Worm (Caenorhabditis elegans) whole organism, L3 larva: Measurements from ENCODE around the gene prmt-9.

ENCODE experiments used
- R02D3.7 ChIP-seq: fragments of 150-350 bp; optimal IDR thresholded peaks from 2 replicates; lab custom pipeline; 2014; ENCODE audit warnings: missing biosample characterization, missing genetic modification characterization
- ZK546.5 ChIP-seq: sonication (generic microtip); optimal IDR thresholded peaks from 2 replicates; lab custom pipeline; 2017; ENCODE audit warnings: missing biosample characterization, missing genetic modification characterization
- ama-1 ChIP-seq: fragments of 150-350 bp; optimal IDR thresholded peaks from 2 replicates; lab custom pipeline; 2018
- ceh-28 ChIP-seq: fragments of 150-350 bp; optimal IDR thresholded peaks from 2 replicates; lab custom pipeline; 2014; ENCODE audit warnings: missing biosample characterization, missing genetic modification reagents, missing genetic modification characterization
- elt-1 ChIP-seq: fragments of 150-350 bp; optimal IDR thresholded peaks from 2 replicates; lab custom pipeline; 2014; ENCODE audit warnings: missing biosample characterization, missing genetic modification characterization
- fos-1 ChIP-seq: fragments of 150-350 bp; optimal IDR thresholded peaks from 2 replicates; lab custom pipeline; 2014; ENCODE audit warnings: missing biosample characterization, missing genetic modification characterization
- lin-39 ChIP-seq: fragments of 150-350 bp; optimal IDR thresholded peaks from 2 replicates; lab custom pipeline; 2018; ENCODE audit warnings: missing biosample characterization, missing genetic modification reagents, missing genetic modification characterization
- nhr-11 ChIP-seq: fragments of 150-350 bp; optimal IDR thresholded peaks from 2 replicates; lab custom pipeline; 2014; ENCODE audit warnings: missing biosample characterization, missing genetic modification characterization
- nhr-23 ChIP-seq: fragments of 150-350 bp; optimal IDR thresholded peaks from 2 replicates; lab custom pipeline; 2014; ENCODE audit warnings: missing biosample characterization, missing genetic modification reagents, missing genetic modification characterization
- nhr-25 ChIP-seq: sonication (generic microtip); optimal IDR thresholded peaks from 2 replicates; lab custom pipeline; 2017; ENCODE audit warnings: missing biosample characterization, missing genetic modification characterization
- nhr-67 ChIP-seq: fragments of 150-350 bp; optimal IDR thresholded peaks from 2 replicates; lab custom pipeline; 2014; ENCODE audit warnings: missing biosample characterization, missing genetic modification characterization
- tbx-2 ChIP-seq: sonication (generic microtip); optimal IDR thresholded peaks from 2 replicates; lab custom pipeline; 2016; ENCODE audit warnings: mild to moderate bottlenecking, missing genetic modification characterization, missing compliant biosample characterization
- unc-62 ChIP-seq: fragments of 150-350 bp; sonication (generic microtip); optimal IDR thresholded peaks from 4 replicates; lab custom pipeline; 2014; ENCODE audit warnings: missing biosample characterization, missing genetic modification reagents, missing genetic modification characterization
- ztf-11 ChIP-seq: fragments of 150-350 bp; optimal IDR thresholded peaks from 2 replicates; lab custom pipeline; 2014; ENCODE audit warnings: missing biosample characterization, missing genetic modification characterization

DNA sequence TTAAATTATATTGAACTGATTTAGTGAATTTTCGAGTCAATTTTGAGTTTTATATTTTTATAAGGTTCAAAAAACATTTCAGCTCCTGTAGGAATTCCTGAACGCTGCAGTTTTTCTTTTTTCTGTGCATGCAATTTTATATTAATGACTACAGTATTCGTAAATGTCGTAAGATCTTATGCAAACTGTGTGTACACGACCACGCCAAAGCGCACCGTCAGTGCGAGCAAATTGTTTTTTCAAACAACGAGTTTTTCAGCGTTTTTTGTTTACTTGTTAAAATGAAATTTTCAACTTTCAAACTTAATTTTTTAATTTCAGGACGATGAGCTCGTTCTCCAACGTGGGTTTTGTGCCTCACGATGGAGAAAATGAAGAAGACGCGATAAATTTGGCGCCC is 44.0 kb downstream of the prmt-9 start, which contains the start of gene vha-7:
- TF ChIP-seq ceh-28 (tag; lab: Kevin White, UChicago), result no peak
- no peak for TF ChIP-seq ZK546.5
- no peak for TF ChIP-seq ztf-11 (tag; lab: Kevin White, UChicago)
- no peak for TF ChIP-seq elt-1 (tag; lab: Kevin White, UChicago)
- TF ChIP-seq nhr-25 (tag; lab: Kevin White, UChicago), result no peak
- no peak for TF ChIP-seq ama-1 (lab: Kevin White, UChicago)
- TF ChIP-seq unc-62 (GFP tag; lab: Kevin White, UChicago), result no peak
- no peak for TF ChIP-seq lin-39
- TF ChIP-seq tbx-2 (tag; lab: Kevin White, UChicago), result no peak
- no peak for TF ChIP-seq fos-1 (tag; lab: Kevin White, UChicago)
- no peak for TF ChIP-seq nhr-23
- no peak for TF ChIP-seq R02D3.7
- TF ChIP-seq nhr-11 (tag; lab: Kevin White, UChicago), result no peak
- TF ChIP-seq nhr-67 (tag; lab: Kevin White, UChicago), result no peak
